Fruit fly (Drosophila melanogaster): ENCODE data around the gene Tbh.

- TF ChIP-seq CG8478 (optimal IDR thresholded peaks at IDR 0.05) (no peak), CTCF (optimal IDR thresholded peaks at IDR 0.05) (no peak)
Observed at dm6 chrX:7995171-7995747, at the start of gene Tbh.

Data from S2 (cell line).